Fruit fly (Drosophila melanogaster) whole organism, embryonic: ENCODE data around the gene Tengl3.

Experiments used
- Adf1 ChIP-seq: fragments of 200-800 bp; sonication (Bioruptor generic); IDR thresholded peaks from 2 replicates; pipeline ENCODE4 v1.3.6; 2022; ENCODE audit warnings: missing biosample characterization, missing genetic modification characterization
- Awh ChIP-seq: fragments of 200-800 bp; sonication (Bioruptor generic); IDR thresholded peaks from 2 replicates; pipeline ENCODE4, ENCODE4 v1.3.6; 2022; ENCODE audit warnings: missing biosample characterization, missing genetic modification characterization
- Blimp-1 ChIP-seq: fragments of 200-800 bp; sonication (Bioruptor generic); optimal IDR thresholded peaks from 3 replicates; lab custom pipeline; 2018; ENCODE audit warnings: missing biosample characterization, missing genetic modification characterization, mild to moderate bottlenecking, moderate library complexity, missing genetic modification reagents
- CG10147 ChIP-seq: fragments of 200-800 bp; sonication (Bioruptor generic); optimal IDR thresholded peaks from 2 replicates; lab custom pipeline; 2019; ENCODE audit warnings: missing biosample characterization, mild to moderate bottlenecking, missing genetic modification characterization, moderate library complexity
- CG12104 ChIP-seq: fragments of 200-800 bp; sonication (Bioruptor generic); optimal IDR thresholded peaks from 3 replicates; lab custom pipeline; 2016; ENCODE audit warnings: missing biosample characterization, missing genetic modification characterization
- CG13287 ChIP-seq: fragments of 200-800 bp; sonication (Bioruptor generic); IDR thresholded peaks from 2 replicates; pipeline ENCODE4 v1.3.6; 2022; ENCODE audit warnings: missing biosample characterization, missing genetic modification characterization; ENCODE audit not compliant: partially characterized antibody
- CG14014 ChIP-seq: fragments of 200-800 bp; sonication (Bioruptor generic); IDR thresholded peaks from 2 replicates; pipeline ENCODE4 v1.3.6; 2022; ENCODE audit warnings: missing biosample characterization, missing genetic modification characterization
- CG14441 ChIP-seq: fragments of 200-800 bp; sonication (Bioruptor generic); IDR thresholded peaks from 2 replicates; pipeline ENCODE4 v1.3.6; 2022; ENCODE audit warnings: missing biosample characterization, missing genetic modification characterization
- CG15011 ChIP-seq: fragments of 200-800 bp; sonication (Bioruptor generic); optimal IDR thresholded peaks from 3 replicates; lab custom pipeline; 2018; ENCODE audit warnings: missing biosample characterization, mild to moderate bottlenecking, missing genetic modification characterization
- CG15269 ChIP-seq: fragments of 200-800 bp; sonication (Bioruptor generic); optimal IDR thresholded peaks from 2 replicates; lab custom pipeline; 2018; ENCODE audit warnings: missing biosample characterization, mild to moderate bottlenecking, missing genetic modification characterization, moderate library complexity
- CG18599 ChIP-seq: fragments of 200-800 bp; sonication (Bioruptor generic); optimal IDR thresholded peaks from 3 replicates; lab custom pipeline; 2017; ENCODE audit warnings: missing biosample characterization, missing genetic modification characterization, mild to moderate bottlenecking, moderate library complexity, missing genetic modification reagents
- CG31224 ChIP-seq: fragments of 200-800 bp; sonication (Bioruptor generic); IDR thresholded peaks from 2 replicates; pipeline ENCODE4 v1.3.6; 2022; ENCODE audit warnings: missing biosample characterization, missing genetic modification characterization
- CG33557 ChIP-seq: fragments of 200-800 bp; sonication (Bioruptor generic); optimal IDR thresholded peaks from 2 replicates; lab custom pipeline; 2019; ENCODE audit warnings: missing biosample characterization, mild to moderate bottlenecking, missing genetic modification characterization, moderate library complexity
- CG4360 ChIP-seq: fragments of 200-800 bp; sonication (Bioruptor generic); IDR thresholded peaks from 2 replicates; pipeline ENCODE4 v1.3.6; 2022; ENCODE audit warnings: missing biosample characterization, missing genetic modification characterization
- CG4617 ChIP-seq: fragments of 200-800 bp; sonication (Bioruptor generic); optimal IDR thresholded peaks from 3 replicates; lab custom pipeline; 2016; ENCODE audit warnings: missing biosample characterization, missing genetic modification characterization, borderline replicate concordance
- CG5180 ChIP-seq: fragments of 200-800 bp; sonication (Bioruptor generic); optimal IDR thresholded peaks from 3 replicates; lab custom pipeline; 2017; ENCODE audit warnings: missing biosample characterization, missing genetic modification characterization, mild to moderate bottlenecking, moderate library complexity, missing genetic modification reagents
- CG5245 ChIP-seq: fragments of 200-800 bp; sonication (Bioruptor generic); optimal IDR thresholded peaks from 3 replicates; lab custom pipeline; 2016; ENCODE audit warnings: missing biosample characterization, missing genetic modification characterization
- CG6854 ChIP-seq: fragments of 200-800 bp; sonication (Bioruptor generic); optimal IDR thresholded peaks from 3 replicates; lab custom pipeline; 2017; ENCODE audit warnings: missing biosample characterization, mild to moderate bottlenecking, missing genetic modification characterization
- CG9609 ChIP-seq: fragments of 200-800 bp; sonication (Bioruptor generic); optimal IDR thresholded peaks from 3 replicates; lab custom pipeline; 2016; ENCODE audit warnings: missing biosample characterization, missing genetic modification characterization
- Dref ChIP-seq: fragments of 200-800 bp; sonication (Bioruptor generic); IDR thresholded peaks from 2 replicates; pipeline ENCODE4 v1.3.6; 2022; ENCODE audit warnings: missing biosample characterization, missing genetic modification characterization
- Fer3 ChIP-seq: fragments of 200-800 bp; sonication (Bioruptor generic); optimal IDR thresholded peaks from 2 replicates; lab custom pipeline; 2018; ENCODE audit warnings: missing biosample characterization, mild to moderate bottlenecking, missing genetic modification characterization, moderate library complexity
- HLHmδ ChIP-seq: fragments of 200-800 bp; sonication (Bioruptor generic); optimal IDR thresholded peaks from 2 replicates; lab custom pipeline; 2018; ENCODE audit warnings: missing biosample characterization, mild to moderate bottlenecking, missing genetic modification characterization, moderate library complexity
- Nf-YC ChIP-seq: fragments of 200-800 bp; optimal IDR thresholded peaks from 3 replicates; lab custom pipeline; 2019; ENCODE audit warnings: missing biosample characterization, mild to moderate bottlenecking, missing genetic modification characterization, moderate library complexity
- Sox100B ChIP-seq: fragments of 200-800 bp; sonication (Bioruptor generic); optimal IDR thresholded peaks from 3 replicates; lab custom pipeline; 2018; ENCODE audit warnings: missing biosample characterization, mild to moderate bottlenecking, missing genetic modification characterization
- Sox102F ChIP-seq: fragments of 200-800 bp; sonication (Bioruptor generic); optimal IDR thresholded peaks from 2 replicates; lab custom pipeline; 2018; ENCODE audit warnings: missing biosample characterization, mild to moderate bottlenecking, missing genetic modification characterization, moderate library complexity
- Spps ChIP-seq: fragments of 200-800 bp; sonication (Bioruptor generic); optimal IDR thresholded peaks from 2 replicates; lab custom pipeline; 2018; ENCODE audit warnings: missing biosample characterization, mild to moderate bottlenecking, missing genetic modification characterization
- Tbp ChIP-seq: fragments of >200 bp; optimal IDR thresholded peaks from 2 replicates; lab custom pipeline; 2018; ENCODE audit warnings: missing biosample characterization, missing genetic modification characterization
- Trl ChIP-seq, 3 experiments: fragments of >200 bp in 2 of 3; fragments of 200-800 bp in 1 of 3; sonication (Bioruptor generic) in 1 of 3; optimal IDR thresholded peaks; 2 replicates in 1 of 3; 3 replicates in 2 of 3; lab custom pipeline; 2016 to 2017; ENCODE audit warnings: missing biosample characterization in 1 of 3, missing genetic modification characterization in 1 of 3
- abd-A ChIP-seq: fragments of 200-800 bp; sonication (Bioruptor generic); optimal IDR thresholded peaks from 3 replicates; lab custom pipeline; 2019; ENCODE audit warnings: missing biosample characterization, mild to moderate bottlenecking, missing genetic modification characterization, moderate library complexity
- ap ChIP-seq: fragments of 200-800 bp; sonication (Bioruptor generic); IDR thresholded peaks from 2 replicates; pipeline ENCODE4 v1.3.6; 2022; ENCODE audit warnings: missing biosample characterization, missing genetic modification characterization
- bigmax ChIP-seq: fragments of 200-800 bp; sonication (Bioruptor generic); optimal IDR thresholded peaks from 2 replicates; lab custom pipeline; 2018; ENCODE audit warnings: missing biosample characterization, mild to moderate bottlenecking, missing genetic modification characterization
- cato ChIP-seq: fragments of 200-800 bp; sonication (Bioruptor generic); optimal IDR thresholded peaks from 2 replicates; lab custom pipeline; 2016; ENCODE audit warnings: missing biosample characterization, missing genetic modification characterization, borderline replicate concordance
- cg ChIP-seq: fragments of 200-800 bp; sonication (Bioruptor generic); optimal IDR thresholded peaks from 3 replicates; lab custom pipeline; 2019; ENCODE audit warnings: missing biosample characterization, mild to moderate bottlenecking, missing genetic modification characterization, moderate library complexity
- dm ChIP-seq: fragments of 200-800 bp; sonication (Bioruptor generic); optimal IDR thresholded peaks from 3 replicates; lab custom pipeline; 2016; ENCODE audit warnings: missing biosample characterization, missing genetic modification characterization
- ems ChIP-seq: fragments of 200-800 bp; sonication (Bioruptor generic); optimal IDR thresholded peaks from 3 replicates; lab custom pipeline; 2016; ENCODE audit warnings: missing biosample characterization, missing genetic modification characterization
- fd96Cb ChIP-seq: fragments of 200-800 bp; sonication (Bioruptor generic); optimal IDR thresholded peaks from 2 replicates; lab custom pipeline; 2018; ENCODE audit warnings: missing biosample characterization, mild to moderate bottlenecking, missing genetic modification characterization, moderate library complexity
- gfzf ChIP-seq: fragments of 200-800 bp; sonication (Bioruptor generic); optimal IDR thresholded peaks from 2 replicates; lab custom pipeline; 2016; ENCODE audit warnings: missing biosample characterization, mild to moderate bottlenecking, missing genetic modification characterization, moderate library complexity
- onecut ChIP-seq: fragments of 200-800 bp; sonication (Bioruptor generic); IDR thresholded peaks from 2 replicates; pipeline ENCODE4 v1.3.6; 2022; ENCODE audit warnings: missing biosample characterization, missing genetic modification characterization
- pita ChIP-seq: fragments of 200-800 bp; sonication (Bioruptor generic); optimal IDR thresholded peaks from 2 replicates; lab custom pipeline; 2017; ENCODE audit warnings: missing biosample characterization, mild to moderate bottlenecking, missing genetic modification characterization
- pros ChIP-seq: fragments of 200-800 bp; sonication (Bioruptor generic); optimal IDR thresholded peaks from 3 replicates; lab custom pipeline; 2019; ENCODE audit warnings: missing biosample characterization, mild to moderate bottlenecking, missing genetic modification characterization, moderate library complexity
- run ChIP-seq: fragments of 200-800 bp; sonication (Bioruptor generic); optimal IDR thresholded peaks from 3 replicates; lab custom pipeline; 2018; ENCODE audit warnings: missing biosample characterization, mild to moderate bottlenecking, missing genetic modification characterization
- sd ChIP-seq: fragments of 200-800 bp; sonication (Bioruptor generic); optimal IDR thresholded peaks from 3 replicates; lab custom pipeline; 2018; ENCODE audit warnings: missing biosample characterization, mild to moderate bottlenecking, missing genetic modification characterization, moderate library complexity
- sqz ChIP-seq: fragments of 200-800 bp; sonication (Bioruptor generic); optimal IDR thresholded peaks from 3 replicates; lab custom pipeline; 2018; ENCODE audit warnings: missing biosample characterization, mild to moderate bottlenecking, missing genetic modification characterization
- toy ChIP-seq: fragments of 200-800 bp; sonication (Bioruptor generic); IDR thresholded peaks from 2 replicates; pipeline ENCODE4 v1.3.6; 2022; ENCODE audit warnings: missing biosample characterization, missing genetic modification characterization
- trh ChIP-seq: fragments of 200-800 bp; sonication (Bioruptor generic); optimal IDR thresholded peaks from 2 replicates; lab custom pipeline; 2016; ENCODE audit warnings: missing biosample characterization, missing genetic modification characterization
- tx ChIP-seq: fragments of 200-800 bp; sonication (Bioruptor generic); optimal IDR thresholded peaks from 2 replicates; lab custom pipeline; 2016; ENCODE audit warnings: missing biosample characterization, missing genetic modification characterization
- usp ChIP-seq: fragments of >200 bp; optimal IDR thresholded peaks from 2 replicates; lab custom pipeline; 2017; ENCODE audit warnings: missing biosample characterization, missing genetic modification characterization
- zen2 ChIP-seq: fragments of 200-800 bp; sonication (Bioruptor generic); IDR thresholded peaks from 3 replicates; pipeline ENCODE4 v1.3.6; 2022; ENCODE audit warnings: missing biosample characterization, missing genetic modification characterization; ENCODE audit not compliant: partially characterized antibody

Tengl3 gene

DNA sequence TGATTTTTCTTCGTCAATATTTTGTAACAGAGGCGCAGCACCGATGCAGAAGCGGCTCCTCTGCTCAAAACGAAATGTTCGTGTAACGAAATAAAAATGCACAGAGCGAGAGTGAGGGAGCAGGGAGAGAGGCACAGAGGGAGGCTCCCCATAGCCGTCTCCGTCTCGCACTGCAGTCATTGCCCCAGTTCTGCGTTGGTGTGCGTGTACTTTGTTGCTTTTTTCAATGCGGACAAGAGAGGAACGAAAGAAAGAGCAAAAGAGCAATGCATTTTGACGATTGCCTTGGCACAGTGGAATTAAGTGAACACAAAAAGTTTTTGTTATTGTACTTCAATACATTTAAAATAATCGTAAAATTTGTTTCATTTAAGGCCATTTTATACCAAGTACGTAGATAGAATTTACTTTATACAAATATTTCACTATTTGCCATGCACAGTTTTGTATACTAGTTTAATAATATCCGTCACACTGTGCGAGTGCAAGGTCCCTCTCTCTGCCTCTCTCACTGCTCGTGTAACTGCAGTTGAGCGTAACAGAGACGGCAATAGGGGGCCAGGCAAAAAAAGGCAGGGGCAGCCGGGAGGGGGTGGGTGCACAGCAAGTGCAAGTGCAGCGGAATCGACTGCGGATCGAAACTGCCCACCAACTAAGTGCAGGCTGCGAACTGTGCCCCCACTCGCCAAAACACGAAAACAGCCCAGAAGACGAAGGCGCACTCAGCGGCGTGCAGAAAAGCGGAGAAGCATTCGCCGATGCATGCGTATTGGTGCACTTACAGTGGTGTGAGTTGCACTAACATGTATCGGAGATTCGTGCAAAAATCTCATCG, 35.8 kb downstream of the Tengl3 start (continued):
- no peak for TF ChIP-seq pita (GFP tag; lab: Kevin White, UChicago)
- peak; percentile 57 for TF ChIP-seq bigmax
- TF ChIP-seq CG15269 (tag; lab: Kevin White, UChicago), result peak; percentile 96
- TF ChIP-seq gfzf (GFP tag; lab: Kevin White, UChicago), result peak; percentile 31
- TF ChIP-seq ems (GFP tag; lab: Kevin White, UChicago), result peak; percentile 98
- peak; percentile 98 for TF ChIP-seq sqz (GFP tag; lab: Kevin White, UChicago)
- peak; percentile 97 for TF ChIP-seq onecut
- peak; percentile 96 for TF ChIP-seq CG14014 (GFP tag; lab: Robert Waterston, UW)
- TF ChIP-seq Sox100B (GFP tag; lab: Kevin White, UChicago), result peak; percentile 99
- peak; percentile 99 for TF ChIP-seq cato (GFP tag; lab: Kevin White, UChicago)
- TF ChIP-seq CG15011, result peak; percentile 95
- peak; percentile 97 for TF ChIP-seq tx (GFP tag; lab: Kevin White, UChicago)
- peak; percentile 45 for TF ChIP-seq HLHmδ (GFP tag; lab: Kevin White, UChicago)
- TF ChIP-seq CG5245, result peak; percentile 99
- no peak for TF ChIP-seq Tbp (GFP tag; lab: Kevin White, UChicago)
- TF ChIP-seq dm, result peak; percentile 95
- TF ChIP-seq fd96Cb (tag; lab: Kevin White, UChicago), result peak; percentile 100
- TF ChIP-seq ap (GFP tag; lab: Robert Waterston, UW), result peak; percentile 99
- no peak for TF ChIP-seq Dref (GFP tag; lab: Robert Waterston, UW)
- peak; percentile 81 for TF ChIP-seq cg (GFP tag; lab: Kevin White, UChicago)
- peak; percentile 94 for TF ChIP-seq Fer3
- TF ChIP-seq CG31224 (GFP tag; lab: Robert Waterston, UW), result peak; percentile 93
- TF ChIP-seq Awh (GFP tag; lab: Robert Waterston, UW), result peak; percentile 100
- peak; percentile 98 for TF ChIP-seq CG12104
- TF ChIP-seq CG9609 (GFP tag; lab: Kevin White, UChicago), result peak; percentile 96
- peak; percentile 51 for TF ChIP-seq abd-A (tag; lab: Kevin White, UChicago)
- TF ChIP-seq run (tag; lab: Kevin White, UChicago), result peak; percentile 98
- TF ChIP-seq Adf1, result no peak
- peak; percentile 66 for TF ChIP-seq zen2 (GFP tag; lab: Robert Waterston, UW)
- TF ChIP-seq CG13287, result no peak
- TF ChIP-seq toy (GFP tag; lab: Robert Waterston, UW), result peak; percentile 92
- TF ChIP-seq CG18599 (GFP tag; lab: Kevin White, UChicago), result peak; percentile 95
- peak; percentile 83 for TF ChIP-seq sd (tag; lab: Kevin White, UChicago)
- peak; percentile 97 for TF ChIP-seq trh (GFP tag; lab: Kevin White, UChicago)
- TF ChIP-seq usp (GFP tag; lab: Kevin White, UChicago), result no peak
- peak; percentile 98 for TF ChIP-seq CG4617 (GFP tag; lab: Kevin White, UChicago)
- TF ChIP-seq Trl (optimal IDR thresholded peaks at IDR 0.05; lab: Kevin White, UChicago), result peak; percentile 27 to 79
- TF ChIP-seq Trl (GFP tag; optimal IDR thresholded peaks at IDR 0.05; lab: Kevin White, UChicago), result peak; percentile 98
- TF ChIP-seq Sox102F (GFP tag; lab: Kevin White, UChicago), result peak; percentile 100
- peak; percentile 98 for TF ChIP-seq CG14441 (GFP tag; lab: Robert Waterston, UW)
- peak; percentile 74 for TF ChIP-seq Nf-YC (tag; lab: Kevin White, UChicago)
- peak; percentile 100 for TF ChIP-seq Spps (tag; lab: Kevin White, UChicago)
- peak; percentile 93 for TF ChIP-seq CG4360 (GFP tag; lab: Robert Waterston, UW)
- TF ChIP-seq Blimp-1 (GFP tag; lab: Kevin White, UChicago), result peak; percentile 99
- peak; percentile 77 for TF ChIP-seq pros (GFP tag; lab: Kevin White, UChicago)
- TF ChIP-seq CG10147 (GFP tag; lab: Kevin White, UChicago), result peak; percentile 93
- peak; percentile 87 for TF ChIP-seq CG6854
- TF ChIP-seq CG33557 (GFP tag; lab: Kevin White, UChicago), result peak; percentile 99
- peak; percentile 91 for TF ChIP-seq CG5180 (GFP tag; lab: Kevin White, UChicago)
